Worm (Caenorhabditis elegans) whole organism, L3 larva: ENCODE measurements around the gene D1044.7.

Experiments used
- aly-2 ChIP-seq: fragments of 150-350 bp; optimal IDR thresholded peaks from 2 replicates; lab custom pipeline; 2014; ENCODE audit warnings: missing biosample characterization, missing genetic modification characterization
- ceh-82 ChIP-seq: fragments of 150-350 bp; optimal IDR thresholded peaks from 2 replicates; lab custom pipeline; 2014; ENCODE audit warnings: missing biosample characterization, missing genetic modification characterization
- mdl-1 ChIP-seq: fragments of 150-350 bp; optimal IDR thresholded peaks from 2 replicates; lab custom pipeline; 2014; ENCODE audit warnings: missing biosample characterization, missing genetic modification characterization
- nhr-77 ChIP-seq: fragments of 150-350 bp; optimal IDR thresholded peaks from 2 replicates; lab custom pipeline; 2014; ENCODE audit warnings: missing biosample characterization, missing genetic modification characterization
- pha-4 ChIP-seq: fragments of 150-350 bp; optimal IDR thresholded peaks from 2 replicates; lab custom pipeline; 2014; ENCODE audit warnings: missing biosample characterization, missing genetic modification reagents, missing genetic modification characterization
- snpc-4 ChIP-seq: fragments of 150-350 bp; optimal IDR thresholded peaks from 2 replicates; lab custom pipeline; 2014; ENCODE audit warnings: missing biosample characterization, missing genetic modification characterization
- unc-39 ChIP-seq: sonication (generic microtip); optimal IDR thresholded peaks from 4 replicates; lab custom pipeline; 2017; ENCODE audit warnings: missing biosample characterization, missing genetic modification characterization
- unc-62 ChIP-seq: fragments of 150-350 bp; sonication (generic microtip); optimal IDR thresholded peaks from 4 replicates; lab custom pipeline; 2014; ENCODE audit warnings: missing biosample characterization, missing genetic modification reagents, missing genetic modification characterization

DNA sequence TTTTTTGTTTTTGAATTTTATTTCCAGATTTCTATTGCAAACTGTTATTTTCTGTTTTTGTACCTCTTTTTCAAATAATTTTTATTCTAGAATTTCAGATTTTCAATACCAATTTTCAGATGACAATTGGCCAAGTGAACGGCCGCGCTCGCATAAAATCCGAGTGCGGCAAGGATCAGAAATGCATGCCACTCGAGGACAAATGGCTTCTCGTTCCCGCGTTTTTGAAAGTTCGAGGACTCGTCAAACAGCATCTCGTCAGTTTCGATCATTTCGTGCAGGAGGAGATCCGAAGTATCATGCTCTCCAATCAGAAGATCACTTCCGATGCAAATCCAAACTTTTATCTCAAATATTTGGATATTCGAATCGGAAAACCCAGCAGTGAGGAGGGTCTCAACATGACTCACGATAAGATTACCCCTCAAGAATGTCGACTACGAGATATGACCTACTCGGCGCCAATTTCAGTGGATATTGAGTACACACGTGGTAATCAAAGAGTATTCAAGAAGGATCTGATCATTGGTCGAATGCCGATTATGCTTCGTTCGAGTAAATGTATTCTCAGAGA, 48.8 kb upstream of the D1044.7 start, which contains the start of gene rpc-2:
- TF ChIP-seq snpc-4 (tag; lab: Kevin White, UChicago): no peak
- no peak for TF ChIP-seq unc-62 (GFP tag; lab: Kevin White, UChicago)
- TF ChIP-seq unc-39 (tag; lab: Kevin White, UChicago): no peak
- no peak for TF ChIP-seq mdl-1 (tag; lab: Kevin White, UChicago)
- TF ChIP-seq pha-4 (tag; lab: Kevin White, UChicago): no peak
- TF ChIP-seq nhr-77 (tag; lab: Kevin White, UChicago): no peak
- no peak for TF ChIP-seq ceh-82 (tag; lab: Kevin White, UChicago)
- TF ChIP-seq aly-2 (tag; lab: Kevin White, UChicago): no peak
